Worm (Caenorhabditis elegans): ENCODE results near the gene irld-57.
"Not testable (repeated sequence)": the region's sequence is repeated elsewhere in the genome, so short reads cannot be mapped to it uniquely, and the experiment has no call there.

irld-57 gene

ce11 chrV:15758449-15758848 lies 31.9 kb upstream of the irld-57 start, which contains the start of gene str-9:
TSS of gene str-9 (plus strand) at chrV:15758749.
- no peak for TF ChIP-seq athp-1 (tag; optimal IDR thresholded peaks at IDR 0.05)

ce11 chrV:15757645-15758044 lies 31.1 kb upstream of the irld-57 start:
- no peak for TF ChIP-seq ceh-91 (GFP tag; IDR thresholded peaks at IDR 0.05)
- no peak for TF ChIP-seq B0019.2 (GFP tag; conservative IDR thresholded peaks at IDR 0.05)
- TF ChIP-seq ets-4 (GFP tag; optimal IDR thresholded peaks at IDR 0.05), result no peak
- no peak for TF ChIP-seq rcor-1 (GFP tag; IDR thresholded peaks at IDR 0.05)
- TF ChIP-seq sdz-38 (tag; optimal IDR thresholded peaks at IDR 0.05), result no peak
- no peak for TF ChIP-seq F39B2.1 (GFP tag; IDR thresholded peaks at IDR 0.05)
- no peak for TF ChIP-seq B0035.1 (tag; optimal IDR thresholded peaks at IDR 0.05)
- no peak for TF ChIP-seq aptf-2 (GFP tag; conservative IDR thresholded peaks at IDR 0.05)
- TF ChIP-seq ztf-6 (GFP tag; IDR thresholded peaks at IDR 0.05), result no peak
- TF ChIP-seq madf-6 (GFP tag; IDR thresholded peaks at IDR 0.05), result no peak
- no peak for TF ChIP-seq attf-3 (GFP tag; conservative IDR thresholded peaks at IDR 0.05)

- TF ChIP-seq sptf-2 (GFP tag; optimal IDR thresholded peaks at IDR 0.05); bed-1 (GFP tag; IDR thresholded peaks at IDR 0.05); mes-4 (tag; optimal IDR thresholded peaks at IDR 0.05): not testable (repeated sequence)
These were observed 28.2 kb upstream of the irld-57 start, which contains the start of gene str-8 for ce11 chrV:15754731-15755130. TSS of gene str-8 (plus strand) at chrV:15755031.

- not testable (repeated sequence) for TF ChIP-seq bed-2 (GFP tag; IDR thresholded peaks at IDR 0.05); pha-4 (tag; optimal IDR thresholded peaks at IDR 0.05); mxl-1 (tag; optimal IDR thresholded peaks at IDR 0.05)
These were observed 26.4 kb upstream of the irld-57 start, which contains the start of gene str-5 for ce11 chrV:15752941-15753340. TSS of gene str-5 (plus strand) at chrV:15753241.

- no peak for TF ChIP-seq him-1 (tag; optimal IDR thresholded peaks at IDR 0.05)
- no peak for TF ChIP-seq snpc-3.4 (tag; optimal IDR thresholded peaks at IDR 0.05)
- TF ChIP-seq F57C9.4 (tag; optimal IDR thresholded peaks at IDR 0.05), result no peak
- TF ChIP-seq tlf-1 (GFP tag; optimal IDR thresholded peaks at IDR 0.05), result no peak
- TF ChIP-seq somi-1 (GFP tag; optimal IDR thresholded peaks at IDR 0.05), result no peak
- TF ChIP-seq bed-1 (GFP tag; IDR thresholded peaks at IDR 0.05), result no peak
- no peak for TF ChIP-seq unc-130 (GFP tag; optimal IDR thresholded peaks at IDR 0.05)
- no peak for TF ChIP-seq fkh-3 (tag; optimal IDR thresholded peaks at IDR 0.05)
- no peak for TF ChIP-seq F55B11.4 (tag; optimal IDR thresholded peaks at IDR 0.05; ENCODE audit: borderline replicate concordance, insufficient read depth)
These were observed 25.5 kb upstream of the irld-57 start, which contains the start of gene str-43 for ce11 chrV:15752049-15752448. TSS of gene str-43 (minus strand) at chrV:15752149.

ce11 chrV:15750130-15750529 lies 23.6 kb upstream of the irld-57 start, which contains the start of gene str-6:
TSS of gene str-6 (minus strand) at chrV:15750230.
- TF ChIP-seq C06A6.2 (GFP tag; conservative IDR thresholded peaks at IDR 0.05) (no peak), lsy-27 (tag; optimal IDR thresholded peaks at IDR 0.05; ENCODE audit: borderline replicate concordance, insufficient read depth) (no peak)

ce11 chrV:15748343-15748742 lies 21.8 kb upstream of the irld-57 start, which contains the start of gene T23D5.8:
TSS of gene T23D5.8 (minus strand) at chrV:15748443.
- TF ChIP-seq akir-1 (GFP tag; optimal IDR thresholded peaks at IDR 0.05); ama-1 (optimal IDR thresholded peaks at IDR 0.05); ama-1 (GFP tag; optimal IDR thresholded peaks at IDR 0.05); lin-26 (GFP tag; IDR thresholded peaks at IDR 0.05): not testable (repeated sequence)

All from whole organism, young adult.